Worm (Caenorhabditis elegans): ENCODE data around the gene C27F2.4.

DNA sequence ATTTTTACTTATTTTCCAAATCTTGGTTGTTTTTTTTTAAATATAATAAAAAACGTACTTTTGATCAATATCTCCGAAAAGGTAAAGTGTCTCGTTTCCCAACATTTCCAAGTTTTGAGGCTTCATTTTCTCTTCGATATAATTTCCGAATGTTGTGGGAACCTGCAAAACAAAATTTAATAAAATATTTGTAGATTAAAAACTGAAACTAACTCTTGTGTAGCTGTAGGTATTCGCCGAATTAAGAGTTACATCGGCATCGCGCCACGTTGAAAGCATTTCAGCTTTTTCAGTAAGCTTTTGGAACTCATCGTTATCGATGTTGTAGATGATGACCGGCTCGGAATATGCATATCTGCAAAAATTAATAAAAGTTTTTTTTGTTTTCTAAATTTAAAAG, 2.3 kb upstream of the C27F2.4 start, which contains the start of gene vps-22:
- TF ChIP-seq nhr-12 (tag; optimal IDR thresholded peaks at IDR 0.05) (no peak), pha-4 (tag; optimal IDR thresholded peaks at IDR 0.05) (no peak), sptf-1 (tag; optimal IDR thresholded peaks at IDR 0.05) (no peak), lsy-2 (tag; optimal IDR thresholded peaks at IDR 0.05) (no peak), mls-2 (tag; optimal IDR thresholded peaks at IDR 0.05) (no peak), M03D4.4 (tag; optimal IDR thresholded peaks at IDR 0.05) (no peak), ceh-83 (GFP tag; optimal IDR thresholded peaks at IDR 0.05) (no peak), lin-32 (GFP tag; optimal IDR thresholded peaks at IDR 0.05) (no peak)
